Worm (Caenorhabditis elegans) whole organism, L4/young adult: Measurements from ENCODE around the gene F38B7.3.

Experiments used
- W03F9.2 ChIP-seq: fragments of 150-350 bp; optimal IDR thresholded peaks from 2 replicates; lab custom pipeline; 2014; ENCODE audit warnings: missing biosample characterization, missing genetic modification characterization
- dao-5 ChIP-seq: sonication (generic microtip); optimal IDR thresholded peaks from 2 replicates; lab custom pipeline; 2016; ENCODE audit warnings: missing genotype, missing genetic modification characterization, moderate library complexity, missing compliant biosample characterization
- him-1 ChIP-seq: sonication (generic microtip); optimal IDR thresholded peaks from 2 replicates; lab custom pipeline; 2016; ENCODE audit warnings: missing genotype, missing genetic modification reagents, missing genetic modification characterization, missing compliant biosample characterization

ce11 chrV:11520215-11520614 is 28.7 kb upstream of the F38B7.3 start, which contains the start of the genes C55A6.11 and C55A6.7:
- TF ChIP-seq dao-5 (tag; lab: Kevin White, UChicago) (no peak), him-1 (tag; lab: Kevin White, UChicago) (no peak), W03F9.2 (tag; lab: Kevin White, UChicago) (no peak)
